Worm (Caenorhabditis elegans): ENCODE results near the gene ZC239.20.
A peak's percentile ranks its signal among the peaks of the same experiment; 100 is the strongest.

ZC239.20 gene

ce11 chrII:3213898-3214297 is 7.6 kb upstream of the ZC239.20 start, which contains the start of gene ZC239.4:
Gene ZC239.4 (plus strand): TSS chrII:3214198.
- no peak for TF ChIP-seq nhr-11 (tag; optimal IDR thresholded peaks at IDR 0.05)
- no peak for TF ChIP-seq C34F6.9 (tag; optimal IDR thresholded peaks at IDR 0.05)
- TF ChIP-seq mab-5 (tag; optimal IDR thresholded peaks at IDR 0.05), result no peak
- TF ChIP-seq nhr-12 (tag; optimal IDR thresholded peaks at IDR 0.05), result no peak
- no peak for TF ChIP-seq F13H6.1 (tag; optimal IDR thresholded peaks at IDR 0.05)
- no peak for TF ChIP-seq egl-27 (tag; optimal IDR thresholded peaks at IDR 0.05)
- TF ChIP-seq ztf-4 (tag; optimal IDR thresholded peaks at IDR 0.05), result no peak
- TF ChIP-seq gmeb-1 (tag; optimal IDR thresholded peaks at IDR 0.05), result no peak
- TF ChIP-seq ceh-82 (tag; optimal IDR thresholded peaks at IDR 0.05), result no peak
- TF ChIP-seq ztf-1 (GFP tag; conservative IDR thresholded peaks at IDR 0.05), result no peak
- no peak for TF ChIP-seq lsy-2 (tag; optimal IDR thresholded peaks at IDR 0.05)
- no peak for TF ChIP-seq elt-1 (tag; optimal IDR thresholded peaks at IDR 0.05)
- TF ChIP-seq aly-2 (tag; optimal IDR thresholded peaks at IDR 0.05), result no peak
- no peak for TF ChIP-seq nhr-6 (tag; optimal IDR thresholded peaks at IDR 0.05)
- TF ChIP-seq ceh-16 (tag; optimal IDR thresholded peaks at IDR 0.05), result no peak
- TF ChIP-seq mdl-1 (tag; optimal IDR thresholded peaks at IDR 0.05), result no peak
- no peak for TF ChIP-seq ama-1 (optimal IDR thresholded peaks at IDR 0.05)
- no peak for TF ChIP-seq skn-1 (tag; optimal IDR thresholded peaks at IDR 0.05)

- no peak for TF ChIP-seq nhr-12 (tag; optimal IDR thresholded peaks at IDR 0.05)
- TF ChIP-seq nhr-10 (tag; optimal IDR thresholded peaks at IDR 0.05), result no peak
- no peak for TF ChIP-seq gmeb-1 (tag; optimal IDR thresholded peaks at IDR 0.05)
- no peak for TF ChIP-seq alr-1 (tag; optimal IDR thresholded peaks at IDR 0.05)
- no peak for TF ChIP-seq ZK546.5 (tag; optimal IDR thresholded peaks at IDR 0.05)
- TF ChIP-seq lsy-2 (tag; optimal IDR thresholded peaks at IDR 0.05), result no peak
- TF ChIP-seq aly-2 (tag; optimal IDR thresholded peaks at IDR 0.05), result no peak
- no peak for TF ChIP-seq ztf-11 (tag; optimal IDR thresholded peaks at IDR 0.05)
- TF ChIP-seq Y55F3AM.14 (GFP tag; optimal IDR thresholded peaks at IDR 0.05), result no peak
- TF ChIP-seq nhr-25 (tag; optimal IDR thresholded peaks at IDR 0.05), result no peak
- no peak for TF ChIP-seq nhr-21 (tag; optimal IDR thresholded peaks at IDR 0.05)
- no peak for TF ChIP-seq mab-5 (tag; optimal IDR thresholded peaks at IDR 0.05)
- no peak for TF ChIP-seq C34F6.9 (tag; optimal IDR thresholded peaks at IDR 0.05)
- no peak for TF ChIP-seq crh-2 (tag; optimal IDR thresholded peaks at IDR 0.05)
- TF ChIP-seq lin-39 (tag; optimal IDR thresholded peaks at IDR 0.05), result no peak
These were observed 4.0 kb upstream of the ZC239.20 start, which contains the start of gene ZC239.5 for ce11 chrII:3210365-3210764. Gene ZC239.5 (plus strand): TSS chrII:3210665.

DNA sequence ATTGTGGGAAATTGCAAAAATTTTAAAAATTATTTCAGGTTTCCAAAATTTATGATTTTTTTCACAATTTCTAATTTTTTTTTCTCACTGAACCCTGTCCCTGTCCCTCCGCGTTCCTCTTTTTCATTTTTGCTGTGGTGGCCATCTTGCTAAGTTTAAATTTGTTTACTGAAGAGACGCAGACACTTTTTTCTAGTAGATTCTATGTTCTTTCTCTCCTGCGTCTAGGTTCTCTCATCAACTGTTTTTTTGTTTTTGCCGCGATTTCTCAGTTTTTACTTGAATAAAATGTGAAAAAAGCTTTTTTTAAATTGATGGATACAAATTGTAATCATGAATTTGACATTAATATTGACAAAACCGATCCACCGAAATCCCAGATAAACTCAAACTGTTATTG is 2.9 kb upstream of the ZC239.20 start, which contains the start of gene ZC239.6:
ZC239.6 (plus strand) TSS at position 381 of the 400 bp plus-strand sequence.
- TF ChIP-seq nhr-12 (tag; optimal IDR thresholded peaks at IDR 0.05) (no peak), ama-1 (optimal IDR thresholded peaks at IDR 0.05) (peak; percentile 15), ztf-11 (tag; optimal IDR thresholded peaks at IDR 0.05) (no peak), alr-1 (tag; optimal IDR thresholded peaks at IDR 0.05) (no peak), skn-1 (tag; optimal IDR thresholded peaks at IDR 0.05) (no peak), mab-5 (tag; optimal IDR thresholded peaks at IDR 0.05) (no peak), nhr-129 (tag; optimal IDR thresholded peaks at IDR 0.05) (no peak), fos-1 (tag; optimal IDR thresholded peaks at IDR 0.05) (peak; percentile 10), lsy-2 (tag; optimal IDR thresholded peaks at IDR 0.05) (peak in 1 of 2 experiments; percentile 61), egl-27 (tag; optimal IDR thresholded peaks at IDR 0.05) (no peak), mdl-1 (tag; optimal IDR thresholded peaks at IDR 0.05) (no peak), lin-13 (GFP tag; optimal IDR thresholded peaks at IDR 0.05) (no peak), unc-55 (GFP tag; optimal IDR thresholded peaks at IDR 0.05) (peak; percentile 43), mbf-1 (tag; optimal IDR thresholded peaks at IDR 0.05) (no peak), gmeb-1 (tag; optimal IDR thresholded peaks at IDR 0.05) (no peak), nhr-10 (tag; optimal IDR thresholded peaks at IDR 0.05) (no peak), snpc-4 (tag; optimal IDR thresholded peaks at IDR 0.05) (no peak), zag-1 (tag; optimal IDR thresholded peaks at IDR 0.05) (no peak), C34F6.9 (tag; optimal IDR thresholded peaks at IDR 0.05) (peak; percentile 80), ztf-4 (tag; optimal IDR thresholded peaks at IDR 0.05) (no peak), nhr-237 (tag; optimal IDR thresholded peaks at IDR 0.05) (no peak), nhr-21 (tag; optimal IDR thresholded peaks at IDR 0.05) (no peak)

ce11 chrII:3208679-3209078 is 2.4 kb upstream of the ZC239.20 start, which contains the start of gene sdz-35:
Gene sdz-35 (minus strand): TSS chrII:3208779.
- TF ChIP-seq lin-39 (tag; optimal IDR thresholded peaks at IDR 0.05) (no peak), peb-1 (tag; optimal IDR thresholded peaks at IDR 0.05) (no peak), dmd-4 (tag; optimal IDR thresholded peaks at IDR 0.05) (no peak), Y55F3AM.14 (GFP tag; optimal IDR thresholded peaks at IDR 0.05) (no peak), alr-1 (tag; optimal IDR thresholded peaks at IDR 0.05) (no peak), mab-5 (tag; optimal IDR thresholded peaks at IDR 0.05) (no peak), elt-3 (tag; optimal IDR thresholded peaks at IDR 0.05) (no peak), lin-11 (tag; optimal IDR thresholded peaks at IDR 0.05) (no peak), nhr-21 (tag; optimal IDR thresholded peaks at IDR 0.05) (no peak), lin-13 (GFP tag; optimal IDR thresholded peaks at IDR 0.05) (no peak), unc-55 (GFP tag; optimal IDR thresholded peaks at IDR 0.05) (no peak), unc-62 (GFP tag; optimal IDR thresholded peaks at IDR 0.05) (no peak), sem-4 (tag; optimal IDR thresholded peaks at IDR 0.05) (no peak), nhr-77 (tag; optimal IDR thresholded peaks at IDR 0.05) (no peak), F13H6.1 (tag; optimal IDR thresholded peaks at IDR 0.05) (no peak), gmeb-1 (tag; optimal IDR thresholded peaks at IDR 0.05) (no peak), mdl-1 (tag; optimal IDR thresholded peaks at IDR 0.05) (no peak), crh-2 (tag; optimal IDR thresholded peaks at IDR 0.05) (no peak), nhr-129 (tag; optimal IDR thresholded peaks at IDR 0.05) (no peak), lsy-2 (tag; optimal IDR thresholded peaks at IDR 0.05) (no peak)
